Worm (Caenorhabditis elegans): ENCODE measurements around the gene Y50D4C.3.

ce11 chrV:982281-982756 is 37.3 kb upstream of the Y50D4C.3 start, which contains the start of the genes Y50D4C.12 and unc-34:
- no peak for TF ChIP-seq tbx-2 (tag; optimal IDR thresholded peaks at IDR 0.05)
- no peak for TF ChIP-seq nhr-11 (tag; optimal IDR thresholded peaks at IDR 0.05)
- no peak for TF ChIP-seq ceh-19 (GFP tag; optimal IDR thresholded peaks at IDR 0.05)
- TF ChIP-seq ama-1 (optimal IDR thresholded peaks at IDR 0.05), result no peak
- no peak for TF ChIP-seq sox-4 (tag; optimal IDR thresholded peaks at IDR 0.05)
- no peak for TF ChIP-seq K02D7.2 (tag; optimal IDR thresholded peaks at IDR 0.05)
- no peak for TF ChIP-seq ceh-6 (GFP tag; optimal IDR thresholded peaks at IDR 0.05)
- TF ChIP-seq pat-9 (tag; optimal IDR thresholded peaks at IDR 0.05), result no peak
- no peak for TF ChIP-seq fkh-10 (GFP tag; optimal IDR thresholded peaks at IDR 0.05)
